Worm (Caenorhabditis elegans) whole organism, L2 larva: ENCODE measurements around the gene sra-36.

Experiments
- aly-2 ChIP-seq: fragments of 150-350 bp; optimal IDR thresholded peaks from 2 replicates; lab custom pipeline; 2014; ENCODE audit warnings: missing biosample characterization, missing genetic modification characterization
- mdl-1 ChIP-seq, 2 experiments: fragments of 150-350 bp in 1 of 2; sonication (generic microtip) in 1 of 2; optimal IDR thresholded peaks; 2 replicates each; lab custom pipeline; 2017; ENCODE audit warnings: missing biosample characterization in 2 of 2, missing genetic modification characterization in 2 of 2
- nhr-129 ChIP-seq: fragments of 150-350 bp; optimal IDR thresholded peaks from 2 replicates; lab custom pipeline; 2014; ENCODE audit warnings: missing biosample characterization, missing genetic modification characterization

DNA sequence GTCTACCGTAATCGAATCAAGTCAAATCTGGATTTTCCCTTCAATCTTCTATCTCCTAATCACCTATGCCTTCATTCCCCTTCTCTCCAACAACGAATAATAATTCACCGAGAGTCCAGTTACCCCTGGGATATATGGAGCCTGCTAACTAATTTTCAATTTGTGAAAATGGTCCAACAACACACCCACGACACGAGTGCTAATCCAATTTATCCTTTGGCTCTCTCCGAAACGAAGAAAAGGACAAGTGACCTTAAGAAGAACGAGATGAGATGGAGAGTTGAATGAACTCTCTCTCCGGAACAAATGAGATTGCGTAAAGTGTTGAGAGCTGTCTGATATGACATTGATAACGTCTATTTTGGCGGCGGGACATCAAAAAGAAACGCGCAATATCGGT, 43.8 kb upstream of the sra-36 start:
- TF ChIP-seq mdl-1 (tag; optimal IDR thresholded peaks at IDR 0.05; lab: Kevin White, UChicago) (no peak), aly-2 (tag; lab: Kevin White, UChicago) (no peak), nhr-129 (tag; lab: Kevin White, UChicago) (no peak)
